Worm (Caenorhabditis elegans) whole organism, young adult: ENCODE measurements around the gene pha-4.
A peak's percentile ranks its signal among the peaks of the same experiment; 100 is the strongest.

ENCODE experiments used
- D2030.7 ChIP-seq: fragments of 200-800 bp; sonication (Bioruptor generic); IDR thresholded peaks from 2 replicates; pipeline ENCODE4 v1.3.6; 2022; ENCODE audit warnings: missing genetic modification reagents, missing genetic modification characterization, missing compliant biosample characterization
- F33H1.4 ChIP-seq: fragments of 200-800 bp; sonication (Bioruptor generic); IDR thresholded peaks from 2 replicates; pipeline ENCODE4 v1.3.6; 2022; ENCODE audit warnings: missing genetic modification reagents, missing genetic modification characterization, missing compliant biosample characterization
- F49E8.2 ChIP-seq: sonication (generic microtip); optimal IDR thresholded peaks from 3 replicates; lab custom pipeline; 2017; ENCODE audit warnings: missing genetic modification characterization, mild to moderate bottlenecking, missing compliant biosample characterization, antibody characterized with exemption, moderate library complexity; ENCODE audit not compliant: insufficient read depth
- K11D2.4 ChIP-seq: fragments of 200-800 bp; sonication (Bioruptor generic); IDR thresholded peaks from 2 replicates; pipeline ENCODE4 v1.3.6; 2022; ENCODE audit warnings: missing genetic modification reagents, missing genetic modification characterization, missing compliant biosample characterization
- K12H6.12 ChIP-seq: fragments of 200-800 bp; sonication (Bioruptor generic); optimal IDR thresholded peaks from 2 replicates; lab custom pipeline; 2018; ENCODE audit warnings: mild to moderate bottlenecking, missing genetic modification characterization, missing compliant biosample characterization
- ZK185.1 ChIP-seq: sonication (generic microtip); optimal IDR thresholded peaks from 2 replicates; lab custom pipeline; 2016; ENCODE audit warnings: mild to moderate bottlenecking, missing genetic modification characterization, missing compliant biosample characterization; ENCODE audit not compliant: poor library complexity, severe bottlenecking
- ama-1 ChIP-seq, 3 experiments: fragments of 150-350 bp in 1 of 3; sonication (generic microtip) in 2 of 3; optimal IDR thresholded peaks; 2 replicates each; lab custom pipeline; 2014 to 2018; ENCODE audit warnings: missing biosample characterization in 2 of 3, missing genetic modification characterization in 2 of 3, missing genetic modification reagents in 2 of 3
- attf-5 ChIP-seq: fragments of 200-800 bp; sonication (Bioruptor generic); optimal IDR thresholded peaks from 2 replicates; lab custom pipeline; 2018; ENCODE audit warnings: mild to moderate bottlenecking, missing genetic modification characterization, missing compliant biosample characterization
- bed-1 ChIP-seq: fragments of 200-800 bp; sonication (Bioruptor generic); IDR thresholded peaks from 2 replicates; pipeline ENCODE4 v1.3.6; 2022; ENCODE audit warnings: missing genetic modification reagents, missing genetic modification characterization, missing compliant biosample characterization
- bed-2 ChIP-seq: fragments of 200-800 bp; sonication (Bioruptor generic); IDR thresholded peaks from 2 replicates; pipeline ENCODE4 v1.3.6; 2022; ENCODE audit warnings: missing genetic modification reagents, missing genetic modification characterization, missing compliant biosample characterization
- cebp-1 ChIP-seq, 2 experiments: fragments of 200-800 bp in 1 of 2; sonication (Bioruptor generic) in 1 of 2; sonication (generic microtip) in 1 of 2; IDR thresholded peaks in 1 of 2; optimal IDR thresholded peaks in 1 of 2; 2 replicates each; pipeline versions ENCODE4 v1.3.6 to Lab custom; 2017 to 2022; ENCODE audit warnings: missing compliant biosample characterization in 2 of 2, missing genetic modification characterization in 2 of 2, mild to moderate bottlenecking in 1 of 2, missing genetic modification reagents in 1 of 2, moderate library complexity in 1 of 2
- ceh-27 ChIP-seq: fragments of 200-800 bp; sonication (Bioruptor generic); optimal IDR thresholded peaks from 2 replicates; lab custom pipeline; 2018; ENCODE audit warnings: mild to moderate bottlenecking, missing genetic modification characterization, moderate library complexity, missing compliant biosample characterization
- dox-1 ChIP-seq: fragments of 200-800 bp; sonication (Bioruptor generic); IDR thresholded peaks from 2 replicates; pipeline ENCODE4 v1.3.6; 2022; ENCODE audit warnings: missing genetic modification reagents, missing genetic modification characterization, missing compliant biosample characterization
- egl-18 ChIP-seq: fragments of 200-800 bp; sonication (Bioruptor generic); IDR thresholded peaks from 2 replicates; pipeline ENCODE4 v1.3.6; 2022; ENCODE audit warnings: missing genetic modification reagents, missing genetic modification characterization, missing compliant biosample characterization
- egl-44 ChIP-seq: fragments of 200-800 bp; sonication (Bioruptor generic); IDR thresholded peaks from 2 replicates; pipeline ENCODE4 v1.3.6; 2022; ENCODE audit warnings: missing genetic modification reagents, missing genetic modification characterization, missing compliant biosample characterization
- egrh-3 ChIP-seq: fragments of 200-800 bp; sonication (Bioruptor generic); IDR thresholded peaks from 2 replicates; pipeline ENCODE4 v1.3.6; 2022; ENCODE audit warnings: missing genetic modification reagents, missing genetic modification characterization, missing compliant biosample characterization
- ets-4 ChIP-seq: fragments of 200-800 bp; sonication (Bioruptor generic); optimal IDR thresholded peaks from 2 replicates; lab custom pipeline; 2018; ENCODE audit warnings: mild to moderate bottlenecking, missing genetic modification characterization, missing compliant biosample characterization
- hlh-12 ChIP-seq: sonication (generic microtip); optimal IDR thresholded peaks from 2 replicates; lab custom pipeline; 2016; ENCODE audit warnings: missing genetic modification characterization, missing compliant biosample characterization
- let-526 ChIP-seq: fragments of 200-800 bp; sonication (Bioruptor generic); IDR thresholded peaks from 2 replicates; pipeline ENCODE4 v1.3.6; 2022; ENCODE audit warnings: missing genetic modification reagents, missing genetic modification characterization, missing compliant biosample characterization
- lin-40 ChIP-seq: sonication (generic microtip); optimal IDR thresholded peaks from 2 replicates; lab custom pipeline; 2016; ENCODE audit warnings: missing genetic modification characterization, mild to moderate bottlenecking, missing compliant biosample characterization, missing genotype, missing genetic modification reagents
- lir-1 ChIP-seq: fragments of 200-800 bp; sonication (Bioruptor generic); conservative IDR thresholded peaks from 2 replicates; pipeline ENCODE4 v1.3.6; 2022; ENCODE audit warnings: missing genetic modification reagents, missing genetic modification characterization, missing compliant biosample characterization
- lsy-27 ChIP-seq: sonication (generic microtip); optimal IDR thresholded peaks from 2 replicates; lab custom pipeline; 2017; ENCODE audit warnings: missing genetic modification characterization, mild to moderate bottlenecking, missing compliant biosample characterization, antibody characterized with exemption, missing genotype, borderline replicate concordance; ENCODE audit not compliant: insufficient read depth
- nhr-80 ChIP-seq: sonication (generic microtip); optimal IDR thresholded peaks from 2 replicates; lab custom pipeline; 2016; ENCODE audit warnings: missing genetic modification characterization, missing compliant biosample characterization
- pbrm-1 ChIP-seq: fragments of 200-800 bp; sonication (Bioruptor generic); IDR thresholded peaks from 2 replicates; pipeline ENCODE4 v1.3.6; 2022; ENCODE audit warnings: missing genetic modification reagents, missing genetic modification characterization, missing compliant biosample characterization
- pha-4 ChIP-seq: fragments of 150-350 bp; sonication (generic microtip); optimal IDR thresholded peaks from 2 replicates; lab custom pipeline; 2014; ENCODE audit warnings: missing biosample characterization, missing genetic modification reagents, missing genetic modification characterization
- rpc-1 ChIP-seq, 2 experiments: fragments of 150-350 bp in 1 of 2; sonication (generic microtip) in 1 of 2; optimal IDR thresholded peaks; 2 replicates each; lab custom pipeline; 2014 to 2018; ENCODE audit warnings: missing biosample characterization in 1 of 2, missing genetic modification characterization in 1 of 2, missing genetic modification reagents in 1 of 2, missing genotype in 1 of 2
- snpc-4 ChIP-seq, 5 experiments: fragments of 150-350 bp in 1 of 5; sonication (generic microtip) in 4 of 5; optimal IDR thresholded peaks; 2 replicates each; lab custom pipeline; 2014 to 2018; ENCODE audit warnings: missing genetic modification characterization in 5 of 5, missing biosample characterization in 3 of 5, antibody characterized with exemption in 2 of 5, mild to moderate bottlenecking in 2 of 5, missing compliant biosample characterization in 2 of 5, missing genotype in 2 of 5, moderate library complexity in 2 of 5, missing genetic modification reagents in 1 of 5
- somi-1 ChIP-seq: fragments of 200-800 bp; sonication (Bioruptor generic); optimal IDR thresholded peaks from 2 replicates; lab custom pipeline; 2018; ENCODE audit warnings: mild to moderate bottlenecking, missing genetic modification characterization, missing compliant biosample characterization
- sptf-2 ChIP-seq: fragments of 200-800 bp; sonication (Bioruptor generic); optimal IDR thresholded peaks from 2 replicates; lab custom pipeline; 2018; ENCODE audit warnings: mild to moderate bottlenecking, missing genetic modification characterization, missing compliant biosample characterization
- tbp1 ChIP-seq: fragments of 200-800 bp; sonication (Bioruptor generic); optimal IDR thresholded peaks from 2 replicates; lab custom pipeline; 2018; ENCODE audit warnings: mild to moderate bottlenecking, missing genetic modification characterization, missing compliant biosample characterization
- tlf-1 ChIP-seq: fragments of 200-800 bp; sonication (Bioruptor generic); optimal IDR thresholded peaks from 2 replicates; lab custom pipeline; 2018; ENCODE audit warnings: mild to moderate bottlenecking, missing genetic modification characterization, missing compliant biosample characterization
- unc-62 ChIP-seq: fragments of 150-350 bp; optimal IDR thresholded peaks from 2 replicates; lab custom pipeline; 2014; ENCODE audit warnings: missing biosample characterization, missing genetic modification reagents, missing genetic modification characterization
- zfh-2 ChIP-seq: fragments of 200-800 bp; sonication (Bioruptor generic); conservative IDR thresholded peaks from 2 replicates; pipeline ENCODE4 v1.3.6; 2022; ENCODE audit warnings: missing genetic modification reagents, missing genetic modification characterization, missing compliant biosample characterization
- ztf-26 ChIP-seq: sonication (generic microtip); optimal IDR thresholded peaks from 2 replicates; lab custom pipeline; 2017; ENCODE audit warnings: missing genetic modification characterization, missing compliant biosample characterization

pha-4 gene

ce11 chrV:20712318-20712993 is 40.4 kb upstream of the pha-4 start (continued):
- TF ChIP-seq egrh-3 (GFP tag; lab: Robert Waterston, UW), result no peak
- TF ChIP-seq bed-1 (GFP tag; lab: Robert Waterston, UW), result no peak
- TF ChIP-seq unc-62 (GFP tag; lab: Kevin White, UChicago), result peak; percentile 5
- no peak for TF ChIP-seq lsy-27 (tag; lab: Kevin White, UChicago)
- peak; percentile 29 for TF ChIP-seq tlf-1
- peak; percentile 57; the same call in 1 of the 2 replicates for TF ChIP-seq egl-44 (GFP tag; lab: Robert Waterston, UW)
- TF ChIP-seq ets-4 (GFP tag; lab: Kevin White, UChicago), result no peak
- no peak for TF ChIP-seq ceh-27
- no peak for TF ChIP-seq snpc-4 (GFP tag; optimal IDR thresholded peaks at IDR 0.05; lab: Kevin White, UChicago)
- peak in 1 of 4 experiments; percentile 6 for TF ChIP-seq snpc-4 (tag; optimal IDR thresholded peaks at IDR 0.05; lab: Kevin White, UChicago)
- TF ChIP-seq pbrm-1 (GFP tag; lab: Robert Waterston, UW), result 0 out of 2 replicates have a peak, but pooled peaks have one; percentile 7
- TF ChIP-seq lin-40 (tag; lab: Kevin White, UChicago), result peak; percentile 43
- no peak for TF ChIP-seq D2030.7 (GFP tag; lab: Robert Waterston, UW)
- no peak for TF ChIP-seq rpc-1 (optimal IDR thresholded peaks at IDR 0.05; lab: Kevin White, UChicago)
- TF ChIP-seq rpc-1 (tag; optimal IDR thresholded peaks at IDR 0.05; lab: Kevin White, UChicago), result no peak
- TF ChIP-seq lir-1 (GFP tag; lab: Robert Waterston, UW), result 0 out of 2 replicates have a peak, but pooled peaks have one; percentile 12
- TF ChIP-seq hlh-12 (tag; lab: Kevin White, UChicago), result no peak
- 0 out of 2 replicates have a peak, but pooled peaks have one; percentile 60 for TF ChIP-seq let-526
- TF ChIP-seq nhr-80 (tag; lab: Kevin White, UChicago), result peak; percentile 73
- TF ChIP-seq F33H1.4 (GFP tag; lab: Robert Waterston, UW), result no peak
- no peak for TF ChIP-seq dox-1 (GFP tag; lab: Robert Waterston, UW)

ce11 chrV:20712994-20713326 is 39.9 kb upstream of the pha-4 start:
- TF ChIP-seq ZK185.1 (tag; lab: Kevin White, UChicago) (no peak), somi-1 (no peak), ama-1 (optimal IDR thresholded peaks at IDR 0.05; lab: Kevin White, UChicago) (peak; percentile 46), ama-1 (GFP tag; optimal IDR thresholded peaks at IDR 0.05; lab: Kevin White, UChicago) (no peak), attf-5 (peak; percentile 13), cebp-1 (GFP tag; IDR thresholded peaks at IDR 0.05; lab: Robert Waterston, UW) (0 out of 2 replicates have a peak, but pooled peaks have one; percentile 21), cebp-1 (tag; optimal IDR thresholded peaks at IDR 0.05; lab: Kevin White, UChicago) (peak; percentile 52), K11D2.4 (0 out of 2 replicates have a peak, but pooled peaks have one; percentile 21), sptf-2 (GFP tag; lab: Kevin White, UChicago) (no peak), egl-18 (GFP tag; lab: Robert Waterston, UW) (no peak), pha-4 (no peak), bed-2 (GFP tag; lab: Robert Waterston, UW) (no peak), F49E8.2 (tag; lab: Kevin White, UChicago) (no peak), dox-1 (GFP tag; lab: Robert Waterston, UW) (no peak), ztf-26 (tag; lab: Kevin White, UChicago) (no peak), K12H6.12 (tag; lab: Kevin White, UChicago) (peak; percentile 26), zfh-2 (GFP tag; lab: Robert Waterston, UW) (0 out of 2 replicates have a peak, but pooled peaks have one; percentile 8), tbp1 (no peak)
- TF ChIP-seq, all 124 proteins: peak for 6
